Worm (Caenorhabditis elegans): ENCODE data around the gene mltn-5.

mltn-5 gene

DNA sequence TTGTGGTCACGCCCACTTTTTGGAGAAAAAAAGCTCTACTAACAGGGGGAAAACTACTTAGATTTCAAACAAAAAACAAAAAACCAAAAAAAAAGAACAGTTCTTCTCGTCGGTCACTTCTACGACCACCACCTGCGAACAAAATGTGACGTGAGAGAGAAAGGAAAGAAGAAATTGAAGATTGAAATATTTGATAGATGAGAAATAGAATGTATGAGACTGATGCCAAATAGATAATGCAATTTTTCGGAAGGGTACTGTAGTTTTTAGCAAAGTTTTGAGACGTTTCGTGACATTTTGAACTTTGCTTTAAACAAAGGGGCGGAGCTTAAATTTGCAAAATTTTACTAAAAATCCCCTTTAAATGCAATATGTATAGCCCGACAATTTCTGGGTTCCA, 30.0 kb downstream of the mltn-5 start:
- TF ChIP-seq F13C5.2 (tag; optimal IDR thresholded peaks at IDR 0.05) (no peak), hmg-4 (GFP tag; optimal IDR thresholded peaks at IDR 0.05) (no peak), tbx-37 (GFP tag; conservative IDR thresholded peaks at IDR 0.05) (no peak), scrt-1 (GFP tag; IDR thresholded peaks at IDR 0.05) (no peak), ama-1 (optimal IDR thresholded peaks at IDR 0.05) (no peak), aly-1 (tag; optimal IDR thresholded peaks at IDR 0.05) (no peak), tra-4 (tag; optimal IDR thresholded peaks at IDR 0.05) (no peak), ets-7 (tag; optimal IDR thresholded peaks at IDR 0.05) (no peak), tbx-11 (GFP tag; IDR thresholded peaks at IDR 0.05) (no peak), B0310.2 (tag; optimal IDR thresholded peaks at IDR 0.05) (no peak), flt-1 (GFP tag; IDR thresholded peaks at IDR 0.05) (no peak), ceh-13 (GFP tag; optimal IDR thresholded peaks at IDR 0.05) (no peak)

ce11 chrII:13956529-13956928, 31.5 kb downstream of the mltn-5 start:
- TF ChIP-seq tbx-11 (GFP tag; IDR thresholded peaks at IDR 0.05) = no peak
- TF ChIP-seq hnd-1 (tag; optimal IDR thresholded peaks at IDR 0.05) = no peak
- no peak for TF ChIP-seq scrt-1 (GFP tag; IDR thresholded peaks at IDR 0.05)
- TF ChIP-seq sea-1 (GFP tag; conservative IDR thresholded peaks at IDR 0.05) = no peak

DNA sequence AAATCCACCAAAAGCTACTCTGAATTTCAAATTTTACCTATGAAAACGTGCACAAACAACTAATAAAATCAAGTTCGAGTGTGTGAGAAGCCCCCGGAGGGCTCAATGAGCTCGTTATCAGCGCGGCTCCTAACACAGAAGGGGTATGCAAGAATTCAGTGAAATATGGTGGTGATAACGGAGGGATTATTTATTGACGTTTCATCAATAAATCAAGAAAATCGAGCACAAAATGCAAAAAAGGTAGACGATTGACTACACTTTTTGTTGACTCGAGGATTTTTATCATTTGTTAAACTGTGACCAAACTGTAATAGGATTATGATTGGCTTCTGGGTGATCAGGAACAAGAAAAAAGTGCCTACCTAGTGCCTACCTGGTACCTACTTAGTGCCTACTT, 32.4 kb downstream of the mltn-5 start, which contains the start of gene zip-3:
TSS of gene zip-3 (minus strand) at position 21 of the 400 bp plus-strand sequence.
- TF ChIP-seq sea-1 (GFP tag; conservative IDR thresholded peaks at IDR 0.05) (no peak), tbx-11 (GFP tag; IDR thresholded peaks at IDR 0.05) (no peak), B0310.2 (tag; optimal IDR thresholded peaks at IDR 0.05) (no peak), tra-4 (tag; optimal IDR thresholded peaks at IDR 0.05) (no peak), flt-1 (GFP tag; IDR thresholded peaks at IDR 0.05) (no peak), scrt-1 (GFP tag; IDR thresholded peaks at IDR 0.05) (no peak), hmbx-1 (tag; optimal IDR thresholded peaks at IDR 0.05) (no peak), aly-1 (tag; optimal IDR thresholded peaks at IDR 0.05) (no peak), F13C5.2 (tag; optimal IDR thresholded peaks at IDR 0.05) (no peak), tbx-37 (GFP tag; conservative IDR thresholded peaks at IDR 0.05) (no peak), pes-1 (GFP tag; IDR thresholded peaks at IDR 0.05) (no peak), ama-1 (optimal IDR thresholded peaks at IDR 0.05) (no peak), ceh-36 (tag; optimal IDR thresholded peaks at IDR 0.05) (no peak), ets-7 (tag; optimal IDR thresholded peaks at IDR 0.05) (no peak), hnd-1 (tag; optimal IDR thresholded peaks at IDR 0.05) (no peak), ceh-13 (GFP tag; optimal IDR thresholded peaks at IDR 0.05) (no peak), hmg-4 (GFP tag; optimal IDR thresholded peaks at IDR 0.05) (no peak)

- TF ChIP-seq ets-7 (tag; optimal IDR thresholded peaks at IDR 0.05) (no peak), hnd-1 (tag; optimal IDR thresholded peaks at IDR 0.05) (no peak), hmbx-1 (tag; optimal IDR thresholded peaks at IDR 0.05) (no peak), hmg-4 (GFP tag; optimal IDR thresholded peaks at IDR 0.05) (no peak), ceh-13 (GFP tag; optimal IDR thresholded peaks at IDR 0.05) (no peak), flt-1 (GFP tag; IDR thresholded peaks at IDR 0.05) (no peak), tra-4 (tag; optimal IDR thresholded peaks at IDR 0.05) (no peak), F13C5.2 (tag; optimal IDR thresholded peaks at IDR 0.05) (no peak), pes-1 (GFP tag; IDR thresholded peaks at IDR 0.05) (no peak), tbx-37 (GFP tag; conservative IDR thresholded peaks at IDR 0.05) (no peak), aly-1 (tag; optimal IDR thresholded peaks at IDR 0.05) (no peak), ceh-36 (tag; optimal IDR thresholded peaks at IDR 0.05) (no peak), scrt-1 (GFP tag; IDR thresholded peaks at IDR 0.05) (no peak)
These were observed 33.4 kb downstream of the mltn-5 start for ce11 chrII:13958359-13958758.

ce11 chrII:13961567-13961966, 36.6 kb downstream of the mltn-5 start:
- no peak for TF ChIP-seq flt-1 (GFP tag; IDR thresholded peaks at IDR 0.05)
- TF ChIP-seq scrt-1 (GFP tag; IDR thresholded peaks at IDR 0.05) = no peak
- TF ChIP-seq F13C5.2 (tag; optimal IDR thresholded peaks at IDR 0.05) = no peak
- TF ChIP-seq aly-1 (tag; optimal IDR thresholded peaks at IDR 0.05) = no peak
- TF ChIP-seq tra-4 (tag; optimal IDR thresholded peaks at IDR 0.05) = no peak
- no peak for TF ChIP-seq ceh-13 (GFP tag; optimal IDR thresholded peaks at IDR 0.05)
- no peak for TF ChIP-seq ama-1 (optimal IDR thresholded peaks at IDR 0.05)
- TF ChIP-seq sea-1 (GFP tag; conservative IDR thresholded peaks at IDR 0.05) = no peak
- no peak for TF ChIP-seq hmbx-1 (tag; optimal IDR thresholded peaks at IDR 0.05)
- TF ChIP-seq tbx-37 (GFP tag; conservative IDR thresholded peaks at IDR 0.05) = no peak
- no peak for TF ChIP-seq ets-7 (tag; optimal IDR thresholded peaks at IDR 0.05)
- no peak for TF ChIP-seq tbx-11 (GFP tag; IDR thresholded peaks at IDR 0.05)
- no peak for TF ChIP-seq pes-1 (GFP tag; IDR thresholded peaks at IDR 0.05)
- no peak for TF ChIP-seq ceh-36 (tag; optimal IDR thresholded peaks at IDR 0.05)
- TF ChIP-seq hmg-4 (GFP tag; optimal IDR thresholded peaks at IDR 0.05) = no peak
- no peak for TF ChIP-seq B0310.2 (tag; optimal IDR thresholded peaks at IDR 0.05)
- TF ChIP-seq hnd-1 (tag; optimal IDR thresholded peaks at IDR 0.05) = no peak

- TF ChIP-seq scrt-1 (GFP tag; IDR thresholded peaks at IDR 0.05) (no peak), hnd-1 (tag; optimal IDR thresholded peaks at IDR 0.05) (no peak), hmbx-1 (tag; optimal IDR thresholded peaks at IDR 0.05) (no peak), ceh-36 (tag; optimal IDR thresholded peaks at IDR 0.05) (no peak), ama-1 (optimal IDR thresholded peaks at IDR 0.05) (no peak), ets-7 (tag; optimal IDR thresholded peaks at IDR 0.05) (no peak), aly-1 (tag; optimal IDR thresholded peaks at IDR 0.05) (no peak)
These were observed 37.3 kb downstream of the mltn-5 start, which contains the start of gene rpi-1 for ce11 chrII:13962319-13962718. TSS of gene rpi-1 (minus strand) at chrII:13962419.

DNA sequence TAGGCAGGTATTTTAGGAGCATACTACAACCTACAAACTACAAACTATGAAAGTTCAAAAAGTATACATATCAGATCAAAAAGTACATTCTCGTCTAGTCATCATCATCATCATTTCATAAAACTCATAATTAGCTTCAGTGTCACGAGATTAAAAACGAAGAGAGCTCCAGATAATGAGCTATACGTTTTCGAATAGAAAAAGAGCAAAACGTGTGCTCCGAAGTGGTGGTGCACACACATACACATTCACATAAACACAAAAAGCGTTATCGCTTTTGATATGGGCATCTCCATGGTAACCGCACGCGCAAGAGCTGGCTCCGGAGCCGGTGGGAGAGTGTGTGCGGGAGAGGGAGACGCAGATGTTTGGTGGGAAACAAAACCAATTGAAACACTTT, 39.3 kb downstream of the mltn-5 start:
- TF ChIP-seq tbx-11 (GFP tag; IDR thresholded peaks at IDR 0.05) (no peak), sea-1 (GFP tag; conservative IDR thresholded peaks at IDR 0.05) (no peak), ama-1 (optimal IDR thresholded peaks at IDR 0.05) (no peak), F13C5.2 (tag; optimal IDR thresholded peaks at IDR 0.05) (no peak), ceh-13 (GFP tag; optimal IDR thresholded peaks at IDR 0.05) (no peak), ceh-36 (tag; optimal IDR thresholded peaks at IDR 0.05) (no peak), pes-1 (GFP tag; IDR thresholded peaks at IDR 0.05) (no peak)

- TF ChIP-seq F13C5.2 (tag; optimal IDR thresholded peaks at IDR 0.05) (no peak), B0310.2 (tag; optimal IDR thresholded peaks at IDR 0.05) (no peak), ceh-36 (tag; optimal IDR thresholded peaks at IDR 0.05) (no peak), sea-1 (GFP tag; conservative IDR thresholded peaks at IDR 0.05) (no peak), tbx-37 (GFP tag; conservative IDR thresholded peaks at IDR 0.05) (no peak)
These were observed 41.2 kb downstream of the mltn-5 start, which contains the start of gene W07G1.7 for ce11 chrII:13966242-13966641. TSS of gene W07G1.7 (minus strand) at chrII:13966342.
